Fruit fly (Drosophila melanogaster): Measurements from ENCODE around the gene ND-ASHI.
A peak's percentile ranks its signal among the peaks of the same experiment; 100 is the strongest.

ND-ASHI gene

dm6 chrX:6662876-6663551 is 15.9 kb downstream of the ND-ASHI start (continued):
- TF ChIP-seq bbx (GFP tag; IDR thresholded peaks at IDR 0.05; ENCODE audit: partially characterized antibody) (no peak), Sry-β (GFP tag; optimal IDR thresholded peaks at IDR 0.05) (no peak), zfh2 (GFP tag; optimal IDR thresholded peaks at IDR 0.05) (peak; percentile 35), Tbp (GFP tag; optimal IDR thresholded peaks at IDR 0.05) (no peak), CG9932 (GFP tag; IDR thresholded peaks at IDR 0.05) (peak; percentile 58; the same call in 1 of the 2 replicates), Optix (GFP tag; IDR thresholded peaks at IDR 0.05) (peak; percentile 68; the same call in 2 of the 3 replicates), CG9727 (GFP tag; optimal IDR thresholded peaks at IDR 0.05) (no peak), CG6175 (GFP tag; IDR thresholded peaks at IDR 0.05) (no peak), slp2 (GFP tag; optimal IDR thresholded peaks at IDR 0.05) (no peak), CG34224 (GFP tag; IDR thresholded peaks at IDR 0.05; ENCODE audit: partially characterized antibody) (no peak), croc (GFP tag; conservative IDR thresholded peaks at IDR 0.05) (no peak), CG15269 (tag; optimal IDR thresholded peaks at IDR 0.05) (peak; percentile 56), sens (GFP tag) (peak; percentile 93), CG1647 (GFP tag; optimal IDR thresholded peaks at IDR 0.05) (no peak), bab2 (GFP tag; optimal IDR thresholded peaks at IDR 0.05) (peak; percentile 0), CG8478 (optimal IDR thresholded peaks at IDR 0.05) (no peak), Trl (optimal IDR thresholded peaks at IDR 0.05) (no peak), Trl (GFP tag; optimal IDR thresholded peaks at IDR 0.05) (no peak), bowl (GFP tag; IDR thresholded peaks at IDR 0.05) (no peak), Rfx (GFP tag; IDR thresholded peaks at IDR 0.05) (peak; percentile 76; the same call in 1 of the 2 replicates), twi (tag; optimal IDR thresholded peaks at IDR 0.05) (no peak), CG31441 (GFP tag; IDR thresholded peaks at IDR 0.05) (peak; percentile 46), Bgb (GFP tag; IDR thresholded peaks at IDR 0.05; ENCODE audit: partially characterized antibody) (no peak), cwo (GFP tag; optimal IDR thresholded peaks at IDR 0.05) (peak; percentile 4), CG16863 (GFP tag; optimal IDR thresholded peaks at IDR 0.05) (peak; percentile 49), CG17328 (GFP tag; IDR thresholded peaks at IDR 0.05) (peak; percentile 35; the same call in 1 of the 2 replicates), YL-1 (GFP tag; optimal IDR thresholded peaks at IDR 0.05) (no peak), chif (GFP tag; optimal IDR thresholded peaks at IDR 0.05) (peak; percentile 19 to 21), exex (tag; optimal IDR thresholded peaks at IDR 0.05) (no peak), CG2120 (GFP tag; optimal IDR thresholded peaks at IDR 0.05) (peak; percentile 52), CG12659 (GFP tag; optimal IDR thresholded peaks at IDR 0.05) (peak; percentile 52), Atf3 (GFP tag; optimal IDR thresholded peaks at IDR 0.05) (peak; percentile 9), nerfin-2 (GFP tag; IDR thresholded peaks at IDR 0.05; ENCODE audit: partially characterized antibody) (no peak), Nf-YB (GFP tag; optimal IDR thresholded peaks at IDR 0.05) (no peak), CG15479 (GFP tag; optimal IDR thresholded peaks at IDR 0.05) (no peak), CG12219 (GFP tag; optimal IDR thresholded peaks at IDR 0.05) (peak; percentile 46), HmgZ (tag; optimal IDR thresholded peaks at IDR 0.05) (no peak), Mad (GFP tag; optimal IDR thresholded peaks at IDR 0.05) (peak; percentile 35), btn (GFP tag; optimal IDR thresholded peaks at IDR 0.05) (no peak), bsh (GFP tag; optimal IDR thresholded peaks at IDR 0.05) (peak in 1 of 2 experiments; percentile 8), ind (GFP tag; optimal IDR thresholded peaks at IDR 0.05) (peak; percentile 60), CG1603 (tag; optimal IDR thresholded peaks at IDR 0.05) (peak; percentile 41), BEAF-32 (GFP tag; optimal IDR thresholded peaks at IDR 0.05) (no peak), CG9797 (GFP tag; optimal IDR thresholded peaks at IDR 0.05) (no peak), trh (GFP tag; optimal IDR thresholded peaks at IDR 0.05) (no peak), sd (tag; optimal IDR thresholded peaks at IDR 0.05) (no peak), crol (GFP tag; IDR thresholded peaks at IDR 0.05) (no peak), gem (tag; optimal IDR thresholded peaks at IDR 0.05) (peak; percentile 58), CG10462 (GFP tag; optimal IDR thresholded peaks at IDR 0.05) (no peak), CG14014 (GFP tag; IDR thresholded peaks at IDR 0.05) (peak; percentile 56; the same call in 1 of the 2 replicates)

All from whole organism, embryonic.